Worm (Caenorhabditis elegans): ENCODE data around the gene tald-1.
A peak's percentile ranks its signal among the peaks of the same experiment; 100 is the strongest.

DNA sequence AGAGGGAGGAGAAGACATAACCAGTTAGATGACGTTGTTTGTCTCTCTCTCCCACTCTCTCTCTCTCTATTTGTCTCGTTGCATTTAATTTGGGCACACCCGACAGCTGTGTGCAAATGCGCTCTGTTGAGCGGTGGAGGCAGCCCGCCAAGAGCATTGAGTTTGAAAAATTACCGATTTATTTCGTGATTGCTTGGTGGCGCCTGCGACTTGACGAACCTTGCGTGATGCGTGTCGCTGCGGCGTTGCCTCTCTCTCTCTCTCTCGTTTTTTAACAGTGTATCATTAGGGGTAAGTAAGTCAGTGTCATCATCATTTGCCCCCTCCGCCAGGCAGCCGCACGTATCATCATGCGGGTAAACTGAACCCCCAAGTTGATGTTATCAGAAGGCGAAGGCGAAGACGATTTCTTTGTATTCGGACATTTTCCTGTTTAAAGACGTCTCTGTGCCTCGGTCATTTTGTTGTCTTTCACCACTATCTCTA lies 19.6 kb downstream of the tald-1 start:
- TF ChIP-seq unc-3 (GFP tag; conservative IDR thresholded peaks at IDR 0.05) (no peak), unc-3 (tag; optimal IDR thresholded peaks at IDR 0.05) (no peak), ceh-45 (GFP tag; IDR thresholded peaks at IDR 0.05) (no peak), ceh-19 (GFP tag; optimal IDR thresholded peaks at IDR 0.05) (no peak), ama-1 (optimal IDR thresholded peaks at IDR 0.05) (no peak), Y22D7AL.16 (tag; optimal IDR thresholded peaks at IDR 0.05) (no peak), ceh-22 (tag; optimal IDR thresholded peaks at IDR 0.05) (no peak), ceh-6 (GFP tag; optimal IDR thresholded peaks at IDR 0.05) (no peak), pha-4 (tag; optimal IDR thresholded peaks at IDR 0.05) (no peak), C38D4.7 (GFP tag; optimal IDR thresholded peaks at IDR 0.05) (no peak), ttx-3 (tag; optimal IDR thresholded peaks at IDR 0.05) (no peak), ref-2 (tag; optimal IDR thresholded peaks at IDR 0.05) (peak; percentile 62), gmeb-2 (tag; optimal IDR thresholded peaks at IDR 0.05) (no peak)

Measured in whole organism, late embryonic.